Fruit fly (Drosophila melanogaster): ENCODE measurements around the gene sog.

The sog gene

dm6 chrX:15554256-15554678 is 79.0 kb downstream of the sog start, which contains the start of gene Ac13E (continued):
- TF ChIP-seq Usf (GFP tag; optimal IDR thresholded peaks at IDR 0.05): peak; percentile 86
- peak; percentile 92 for TF ChIP-seq CG11695 (GFP tag; IDR thresholded peaks at IDR 0.05)
- peak; percentile 59 for TF ChIP-seq pb (GFP tag; optimal IDR thresholded peaks at IDR 0.05)
- TF ChIP-seq wor (GFP tag; IDR thresholded peaks at IDR 0.05): peak; percentile 83
- TF ChIP-seq Eip74EF (GFP tag; optimal IDR thresholded peaks at IDR 0.05): peak in 1 of 2 experiments; percentile 88
- TF ChIP-seq fd102C (GFP tag; optimal IDR thresholded peaks at IDR 0.05): peak; percentile 51
- TF ChIP-seq CG9727 (GFP tag; optimal IDR thresholded peaks at IDR 0.05): peak; percentile 90
- TF ChIP-seq rib (GFP tag; IDR thresholded peaks at IDR 0.05): peak; percentile 71
- TF ChIP-seq CG11504 (tag; optimal IDR thresholded peaks at IDR 0.05): peak; percentile 92
- peak; percentile 90 for TF ChIP-seq HmgZ (tag; optimal IDR thresholded peaks at IDR 0.05)
- peak; percentile 52 for TF ChIP-seq Hey (tag; optimal IDR thresholded peaks at IDR 0.05)
- TF ChIP-seq CG12659 (GFP tag; optimal IDR thresholded peaks at IDR 0.05): peak; percentile 91
- peak; percentile 70 for TF ChIP-seq CG16813 (GFP tag; IDR thresholded peaks at IDR 0.05; ENCODE audit: partially characterized antibody)
- no peak for TF ChIP-seq Trl (optimal IDR thresholded peaks at IDR 0.05)
- peak; percentile 67 for TF ChIP-seq Trl (GFP tag; optimal IDR thresholded peaks at IDR 0.05)
- peak; percentile 93 for TF ChIP-seq CG15269 (tag; optimal IDR thresholded peaks at IDR 0.05)
- peak; percentile 94 for TF ChIP-seq lilli (GFP tag; optimal IDR thresholded peaks at IDR 0.05)
- peak; percentile 92 for TF ChIP-seq Meics (GFP tag; optimal IDR thresholded peaks at IDR 0.05)
- TF ChIP-seq sqz (GFP tag; optimal IDR thresholded peaks at IDR 0.05): peak; percentile 79
- peak; percentile 80 for TF ChIP-seq tup (GFP tag; optimal IDR thresholded peaks at IDR 0.05)
- TF ChIP-seq CG18262 (tag; optimal IDR thresholded peaks at IDR 0.05): peak; percentile 93
- TF ChIP-seq CG11723 (GFP tag; optimal IDR thresholded peaks at IDR 0.05): peak; percentile 88
- peak; percentile 80 for TF ChIP-seq gcm (GFP tag; optimal IDR thresholded peaks at IDR 0.05)
- TF ChIP-seq ems (GFP tag; optimal IDR thresholded peaks at IDR 0.05): peak; percentile 91
- TF ChIP-seq ro (GFP tag; IDR thresholded peaks at IDR 0.05): peak; percentile 55; the same call in 1 of the 2 replicates
- TF ChIP-seq Atf3 (GFP tag; optimal IDR thresholded peaks at IDR 0.05): peak; percentile 78
- peak; percentile 44 for TF ChIP-seq pros (GFP tag; optimal IDR thresholded peaks at IDR 0.05)
- TF ChIP-seq stc (GFP tag; IDR thresholded peaks at IDR 0.05): peak; percentile 88
- peak; percentile 87 for TF ChIP-seq Hsf (GFP tag; optimal IDR thresholded peaks at IDR 0.05)
- TF ChIP-seq CG8478 (optimal IDR thresholded peaks at IDR 0.05): no peak
- TF ChIP-seq Xbp1 (GFP tag; optimal IDR thresholded peaks at IDR 0.05): peak; percentile 89
- TF ChIP-seq esg (GFP tag; conservative IDR thresholded peaks at IDR 0.05): peak; percentile 74
- TF ChIP-seq pfk (GFP tag; optimal IDR thresholded peaks at IDR 0.05): peak; percentile 38
- TF ChIP-seq CG8290 (GFP tag; optimal IDR thresholded peaks at IDR 0.05): peak; percentile 68
- TF ChIP-seq CG8290 (tag; optimal IDR thresholded peaks at IDR 0.05): peak; percentile 54 to 68
- TF ChIP-seq kah (GFP tag; optimal IDR thresholded peaks at IDR 0.05): peak; percentile 80
- TF ChIP-seq CG4730 (GFP tag; IDR thresholded peaks at IDR 0.05): peak; percentile 74
- TF ChIP-seq hb (GFP tag; IDR thresholded peaks at IDR 0.05; ENCODE audit: partially characterized antibody): peak; percentile 80; the same call in 2 of the 3 replicates
- TF ChIP-seq Stat92E (GFP tag; optimal IDR thresholded peaks at IDR 0.05): peak in 1 of 3 experiments; percentile 74
- TF ChIP-seq CG16815 (GFP tag; optimal IDR thresholded peaks at IDR 0.05): peak; percentile 88
- peak; percentile 41 for TF ChIP-seq Elba2 (GFP tag; optimal IDR thresholded peaks at IDR 0.05)
- peak; percentile 65 for TF ChIP-seq Mes4 (GFP tag; optimal IDR thresholded peaks at IDR 0.05)
- TF ChIP-seq ap (GFP tag; IDR thresholded peaks at IDR 0.05): peak; percentile 65
- TF ChIP-seq CG16779 (GFP tag; IDR thresholded peaks at IDR 0.05): 0 out of 2 replicates have a peak, but pooled peaks have one; percentile 33
- no peak for TF ChIP-seq pzg (GFP tag; optimal IDR thresholded peaks at IDR 0.05)
- TF ChIP-seq C15 (GFP tag; IDR thresholded peaks at IDR 0.05): peak; percentile 35; the same call in 1 of the 3 replicates
- TF ChIP-seq gem (tag; optimal IDR thresholded peaks at IDR 0.05): peak; percentile 94
- peak; percentile 73 for TF ChIP-seq Camta (GFP tag; optimal IDR thresholded peaks at IDR 0.05)
- peak; percentile 54 for TF ChIP-seq Ets97D (GFP tag; optimal IDR thresholded peaks at IDR 0.05)
- TF ChIP-seq CG30020 (tag; optimal IDR thresholded peaks at IDR 0.05): peak; percentile 63
- TF ChIP-seq Hr39 (optimal IDR thresholded peaks at IDR 0.05): no peak
